Worm (Caenorhabditis elegans) whole organism, early embryonic: ENCODE results near the gene nhr-110.

Experiments used
- B0310.2 ChIP-seq: sonication (generic microtip); optimal IDR thresholded peaks from 2 replicates; lab custom pipeline; 2016; ENCODE audit warnings: mild to moderate bottlenecking, missing genetic modification characterization, missing compliant biosample characterization
- F13C5.2 ChIP-seq: sonication (generic microtip); optimal IDR thresholded peaks from 2 replicates; lab custom pipeline; 2017; ENCODE audit warnings: mild to moderate bottlenecking, missing genetic modification characterization, inconsistent platforms, missing compliant biosample characterization
- aly-1 ChIP-seq: sonication (generic microtip); optimal IDR thresholded peaks from 2 replicates; lab custom pipeline; 2016; ENCODE audit warnings: missing genetic modification characterization, missing compliant biosample characterization
- ama-1 ChIP-seq: fragments of 150-350 bp; optimal IDR thresholded peaks from 2 replicates; lab custom pipeline; 2014
- ceh-13 ChIP-seq: fragments of 200-800 bp; sonication (Bioruptor generic); optimal IDR thresholded peaks from 2 replicates; lab custom pipeline; 2018; ENCODE audit warnings: mild to moderate bottlenecking, missing genetic modification characterization, missing compliant biosample characterization
- ceh-36 ChIP-seq: sonication (generic microtip); optimal IDR thresholded peaks from 2 replicates; lab custom pipeline; 2016; ENCODE audit warnings: missing genetic modification characterization, inconsistent platforms, missing compliant biosample characterization
- ets-7 ChIP-seq: sonication (generic microtip); optimal IDR thresholded peaks from 2 replicates; lab custom pipeline; 2016; ENCODE audit warnings: missing genotype, missing genetic modification characterization, missing compliant biosample characterization
- flt-1 ChIP-seq: fragments of 200-800 bp; sonication (Bioruptor generic); IDR thresholded peaks from 2 replicates; pipeline ENCODE4 v1.3.6; 2022; ENCODE audit warnings: missing genetic modification characterization, missing compliant biosample characterization
- hmbx-1 ChIP-seq: sonication (generic microtip); optimal IDR thresholded peaks from 2 replicates; lab custom pipeline; 2016; ENCODE audit warnings: mild to moderate bottlenecking, missing genetic modification characterization, missing compliant biosample characterization
- hmg-4 ChIP-seq: fragments of 200-800 bp; sonication (Bioruptor generic); optimal IDR thresholded peaks from 2 replicates; lab custom pipeline; 2018; ENCODE audit warnings: mild to moderate bottlenecking, missing genetic modification characterization, missing compliant biosample characterization
- hnd-1 ChIP-seq: sonication (generic microtip); optimal IDR thresholded peaks from 2 replicates; lab custom pipeline; 2016; ENCODE audit warnings: missing genetic modification characterization, missing compliant biosample characterization
- pes-1 ChIP-seq: fragments of 200-800 bp; sonication (Bioruptor generic); IDR thresholded peaks from 2 replicates; pipeline ENCODE4 v1.3.6; 2022; ENCODE audit warnings: missing genetic modification reagents, missing genetic modification characterization, missing compliant biosample characterization
- scrt-1 ChIP-seq: fragments of 200-800 bp; sonication (Bioruptor generic); IDR thresholded peaks from 2 replicates; pipeline ENCODE4 v1.3.6; 2022; ENCODE audit warnings: missing genetic modification characterization, missing compliant biosample characterization
- sea-1 ChIP-seq: fragments of 200-800 bp; sonication (Bioruptor generic); conservative IDR thresholded peaks from 2 replicates; pipeline ENCODE4 v1.3.6; 2022; ENCODE audit warnings: missing genetic modification characterization, missing compliant biosample characterization
- tbx-11 ChIP-seq: fragments of 200-800 bp; sonication (Bioruptor generic); IDR thresholded peaks from 2 replicates; pipeline ENCODE4 v1.3.6; 2022; ENCODE audit warnings: missing genetic modification characterization, missing compliant biosample characterization
- tbx-37 ChIP-seq: fragments of 200-800 bp; sonication (Bioruptor generic); conservative IDR thresholded peaks from 2 replicates; pipeline ENCODE4 v1.3.6; 2022; ENCODE audit warnings: missing genetic modification reagents, missing genetic modification characterization, missing compliant biosample characterization
- tra-4 ChIP-seq: sonication (generic microtip); optimal IDR thresholded peaks from 2 replicates; lab custom pipeline; 2017; ENCODE audit warnings: missing genetic modification characterization, missing compliant biosample characterization

nhr-110 gene

DNA sequence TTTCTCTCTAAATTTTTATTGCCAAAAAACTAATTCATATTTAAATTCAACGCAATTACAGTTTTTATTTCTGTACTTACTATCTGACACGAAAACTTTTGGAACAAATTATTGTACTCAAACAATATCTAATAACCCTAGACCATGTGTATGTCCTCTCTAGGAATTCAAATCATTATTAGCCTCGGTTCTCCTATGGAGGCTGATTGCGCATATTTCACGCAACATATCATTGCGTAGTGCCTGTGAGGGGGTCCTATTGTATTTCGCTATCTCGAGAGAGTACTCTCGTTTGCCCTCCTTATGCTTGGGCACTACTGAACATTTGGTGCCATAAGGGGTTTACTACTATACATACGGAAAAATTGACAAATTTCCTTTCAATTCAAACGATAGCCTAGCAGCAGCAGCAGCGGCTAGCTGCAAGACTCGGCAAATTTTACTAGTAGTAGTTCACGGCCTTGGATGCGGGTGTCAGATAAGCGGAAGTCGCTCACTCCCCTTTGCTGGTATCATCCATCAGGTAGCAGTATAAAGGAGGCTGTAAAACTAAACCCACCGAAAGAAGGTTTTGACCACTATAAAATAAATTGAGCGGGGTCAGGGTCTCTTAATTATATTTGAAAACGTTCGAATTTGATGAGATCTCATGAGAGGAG lies 45.5 kb downstream of the nhr-110 start:
- peak; percentile 58 for TF ChIP-seq hmg-4
- TF ChIP-seq aly-1, result no peak
- no peak for TF ChIP-seq hmbx-1 (tag; lab: Kevin White, UChicago)
- no peak for TF ChIP-seq ceh-36 (tag; lab: Kevin White, UChicago)
- 0 out of 2 replicates have a peak, but pooled peaks have one; percentile 56 for TF ChIP-seq scrt-1 (GFP tag; lab: Robert Waterston, UW)

DNA sequence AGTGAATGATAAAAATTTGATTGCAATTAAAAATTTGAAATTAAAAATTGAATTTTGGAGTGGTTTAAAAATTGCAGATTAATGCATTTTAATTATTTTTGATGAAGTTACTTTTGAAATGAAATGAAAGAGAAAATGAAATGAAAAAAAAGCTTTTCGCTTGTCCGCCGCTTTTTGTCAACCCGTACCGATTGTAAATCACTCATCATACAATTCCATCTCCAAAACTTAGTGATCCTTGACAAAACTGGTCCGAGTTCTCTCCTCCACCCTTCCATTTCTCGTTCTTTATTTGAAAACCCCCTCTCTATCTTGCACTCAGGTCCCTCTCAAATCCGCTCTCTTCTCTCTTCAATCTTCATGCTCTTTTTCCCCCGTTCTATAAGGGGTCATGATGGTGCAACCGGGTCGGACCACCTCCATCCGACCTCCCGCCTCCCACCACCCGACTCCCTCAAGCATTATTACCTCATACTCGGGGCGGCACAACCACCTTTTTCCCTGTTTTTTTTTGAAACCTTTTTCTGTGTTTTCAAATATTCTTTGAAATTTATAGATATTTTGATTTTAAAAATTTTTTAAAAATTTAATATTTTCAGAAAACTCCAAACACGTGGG lies 47.0 kb downstream of the nhr-110 start:
- TF ChIP-seq B0310.2 (tag; lab: Kevin White, UChicago) (no peak), hnd-1 (tag; lab: Kevin White, UChicago) (no peak), ama-1 (lab: Kevin White, UChicago) (no peak), tbx-11 (GFP tag; lab: Robert Waterston, UW) (no peak), ets-7 (tag; lab: Kevin White, UChicago) (no peak), tra-4 (tag; lab: Kevin White, UChicago) (no peak), aly-1 (no peak), tbx-37 (GFP tag; lab: Robert Waterston, UW) (no peak), sea-1 (GFP tag; lab: Robert Waterston, UW) (no peak), F13C5.2 (tag; lab: Kevin White, UChicago) (no peak), hmg-4 (peak; percentile 30), flt-1 (GFP tag; lab: Robert Waterston, UW) (0 out of 2 replicates have a peak, but pooled peaks have one; percentile 21), pes-1 (GFP tag; lab: Robert Waterston, UW) (peak; percentile 11; the same call in 1 of the 2 replicates), ceh-36 (tag; lab: Kevin White, UChicago) (no peak), ceh-13 (GFP tag; lab: Kevin White, UChicago) (no peak), scrt-1 (GFP tag; lab: Robert Waterston, UW) (no peak), hmbx-1 (tag; lab: Kevin White, UChicago) (no peak)

DNA sequence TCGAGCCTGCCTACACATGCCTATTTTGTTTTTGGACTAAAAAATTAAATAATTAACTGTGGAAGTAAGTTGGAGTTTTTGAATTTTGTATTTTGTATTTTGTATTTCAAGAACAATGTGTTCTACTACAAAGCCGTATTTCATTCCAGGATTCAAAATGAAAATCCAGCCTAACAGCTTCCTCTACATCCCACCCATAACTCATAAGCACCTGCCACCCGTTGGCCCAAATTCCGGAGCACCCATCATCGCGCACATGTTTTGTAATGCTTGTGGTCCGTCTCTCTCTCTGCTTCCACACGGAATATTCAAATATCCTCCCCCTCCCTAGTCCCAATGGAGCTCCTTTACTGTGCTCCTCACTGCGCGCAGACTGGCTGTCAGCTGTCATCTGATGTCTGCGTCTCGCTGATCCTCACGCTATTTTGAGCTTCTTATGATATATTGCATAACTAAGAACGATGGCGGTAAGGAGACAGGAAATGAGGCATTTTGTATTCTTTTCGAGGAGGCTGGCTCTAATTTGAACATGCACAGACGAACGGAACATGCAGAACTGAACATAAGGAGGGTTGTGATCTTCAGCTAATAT lies 48.7 kb downstream of the nhr-110 start:
- TF ChIP-seq ceh-36 (tag; lab: Kevin White, UChicago) (peak; percentile 22), sea-1 (GFP tag; lab: Robert Waterston, UW) (no peak)

DNA sequence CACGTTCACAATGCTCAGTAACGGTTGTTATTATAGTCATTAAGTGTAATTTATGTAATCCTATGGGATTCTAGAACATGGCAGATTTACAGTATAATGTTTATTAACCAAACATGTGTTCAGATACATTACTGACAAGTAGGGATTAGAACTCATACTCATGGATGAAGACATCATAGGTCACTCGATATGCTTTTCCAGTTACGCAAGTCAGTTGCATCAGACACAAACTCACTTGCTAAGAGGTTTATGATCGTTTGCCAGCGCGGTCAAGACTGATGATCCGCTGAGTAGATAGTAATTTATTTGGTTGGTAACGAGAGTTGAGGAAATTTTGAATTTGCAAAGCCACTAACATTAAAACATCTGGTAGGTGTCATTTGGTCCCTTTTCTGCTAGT lies 49.6 kb downstream of the nhr-110 start:
- TF ChIP-seq hmg-4 (no peak), hnd-1 (tag; lab: Kevin White, UChicago) (no peak), tbx-37 (GFP tag; lab: Robert Waterston, UW) (no peak), tbx-11 (GFP tag; lab: Robert Waterston, UW) (no peak), ets-7 (tag; lab: Kevin White, UChicago) (no peak), tra-4 (tag; lab: Kevin White, UChicago) (no peak), aly-1 (no peak), sea-1 (GFP tag; lab: Robert Waterston, UW) (no peak), flt-1 (GFP tag; lab: Robert Waterston, UW) (no peak), scrt-1 (GFP tag; lab: Robert Waterston, UW) (no peak), F13C5.2 (tag; lab: Kevin White, UChicago) (no peak), B0310.2 (tag; lab: Kevin White, UChicago) (no peak)

DNA sequence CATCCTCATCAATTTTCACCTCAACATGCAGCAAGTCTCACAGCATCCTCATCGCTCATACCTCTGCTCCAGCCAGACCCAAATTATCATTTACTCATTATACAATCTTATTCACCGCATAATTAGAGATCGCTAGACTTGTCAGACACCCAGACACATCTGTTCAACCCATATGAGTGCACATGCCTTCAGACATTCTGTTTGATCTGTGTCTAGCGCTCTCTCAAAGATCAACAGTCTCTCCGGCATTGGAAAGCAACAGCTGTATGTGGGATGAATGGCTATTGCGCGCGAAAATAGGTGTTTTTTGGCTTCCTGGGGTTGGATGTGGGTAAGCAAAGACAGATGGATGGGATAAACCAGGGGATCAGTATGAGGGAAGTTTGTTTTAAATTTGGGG lies 51.7 kb downstream of the nhr-110 start:
- TF ChIP-seq hmg-4 (peak; percentile 42), tbx-11 (GFP tag; lab: Robert Waterston, UW) (no peak), ama-1 (lab: Kevin White, UChicago) (no peak)
